Fruit fly (Drosophila melanogaster) whole organism, larva: ENCODE data around the gene Tk.

Source experiments
- noc ChIP-seq: fragments of 200-800 bp; sonication (Bioruptor generic); optimal IDR thresholded peaks from 3 replicates; lab custom pipeline; 2019; ENCODE audit warnings: missing biosample characterization, mild to moderate bottlenecking, missing genetic modification characterization, moderate library complexity

The Tk gene

DNA sequence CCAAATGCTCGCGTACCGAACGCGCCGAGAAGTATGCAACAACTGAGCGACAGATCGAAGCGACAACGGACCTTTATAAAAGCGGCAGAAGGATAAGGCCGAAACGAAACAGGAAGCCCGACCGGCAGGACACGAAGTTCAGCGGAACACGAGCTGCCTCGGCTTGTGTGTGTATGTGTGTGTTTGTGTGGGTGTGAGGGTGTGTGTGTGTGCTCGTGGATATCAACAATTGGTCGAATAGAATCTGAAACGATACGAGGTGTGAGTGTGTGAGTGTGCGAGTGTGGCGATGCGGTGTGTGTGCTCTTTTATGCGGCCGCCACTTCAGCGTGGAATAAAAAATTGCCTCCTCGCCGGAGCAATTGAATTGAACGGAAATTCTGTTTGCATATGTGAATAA, at the start of gene Tk:
Gene Tk, minus strand, starts transcription at position 57 of the 400 bp plus-strand sequence.
- TF ChIP-seq noc (tag; lab: Kevin White, UChicago), result no peak

DNA sequence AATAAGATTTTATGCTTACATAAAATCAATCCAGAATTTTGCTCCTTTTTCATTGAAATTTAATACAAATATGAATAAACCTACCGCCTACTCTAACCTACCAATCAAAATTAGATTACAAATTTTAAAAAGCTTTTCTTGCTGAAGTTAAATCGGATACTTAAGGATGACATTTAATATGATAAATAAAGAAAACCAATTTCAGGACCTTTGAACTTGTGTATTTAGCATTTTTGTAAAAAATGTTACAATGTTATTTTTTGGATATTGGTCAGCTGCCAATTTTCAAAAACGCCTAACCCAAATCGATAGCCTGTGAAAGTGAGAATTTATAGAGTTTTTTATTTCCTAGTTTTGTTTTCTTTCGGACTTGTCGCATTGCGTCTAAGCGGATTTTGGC, 43.8 kb upstream of the Tk start, which contains the start of gene CG14739:
Gene CG14739, minus strand, starts transcription at position 101 of the 400 bp plus-strand sequence.
- TF ChIP-seq noc (tag; lab: Kevin White, UChicago), result no peak

DNA sequence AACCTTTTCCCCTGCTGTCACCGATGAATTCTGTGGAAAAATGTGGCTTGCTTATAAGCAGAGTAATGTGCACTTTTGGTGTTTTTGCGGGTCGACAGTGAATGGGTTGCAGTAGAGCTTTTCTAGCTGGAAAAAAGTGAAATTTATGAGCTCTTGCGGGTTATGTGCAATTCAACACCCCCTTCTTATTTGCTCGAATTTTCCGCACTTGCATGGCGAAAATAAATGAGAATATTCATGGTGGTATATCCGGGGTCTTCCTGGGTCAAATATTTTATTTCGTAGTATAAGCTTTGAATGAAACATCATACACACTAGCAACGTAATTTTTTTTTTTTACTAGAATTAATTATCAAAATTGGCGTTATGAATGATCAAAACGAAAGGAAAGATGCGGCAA, 35.0 kb upstream of the Tk start, which contains the start of gene CG14736:
Gene CG14736, plus strand, starts transcription at position 301 of the 400 bp plus-strand sequence.
- TF ChIP-seq noc (tag; lab: Kevin White, UChicago), result no peak

- no peak for TF ChIP-seq noc (tag; lab: Kevin White, UChicago)
Observed at dm6 chr3R:12032842-12033241, 27.6 kb upstream of the Tk start, which contains the start of gene ssp5. ssp5 (plus strand) TSS chr3R:12033142.

dm6 chr3R:12031657-12032056, 26.4 kb upstream of the Tk start, which contains the start of the genes CG31358, CG42504 and CG42505:
CG31358 (minus strand) TSS chr3R:12031757.
CG42504 (minus strand) TSS chr3R:12031757.
CG42505 (minus strand) TSS chr3R:12031757.
- no peak for TF ChIP-seq noc (tag; lab: Kevin White, UChicago)

- TF ChIP-seq noc (tag; lab: Kevin White, UChicago), result no peak
Observed at dm6 chr3R:12020987-12021386, 15.7 kb upstream of the Tk start.

dm6 chr3R:12016828-12017280, 11.6 kb upstream of the Tk start, which contains the start of the genes DCAF12 and Spt3:
DCAF12 (minus strand) TSS chr3R:12017031.
Spt3 (plus strand) TSS chr3R:12017156.
- TF ChIP-seq noc (tag; lab: Kevin White, UChicago), result no peak

dm6 chr3R:12010202-12010824, 5.0 kb upstream of the Tk start, which contains the start of the genes KLHL18 and GCC185:
KLHL18 (minus strand) TSS chr3R:12010434.
GCC185 (plus strand) TSS chr3R:12010772.
- TF ChIP-seq noc (tag; lab: Kevin White, UChicago), result peak; percentile 83

DNA sequence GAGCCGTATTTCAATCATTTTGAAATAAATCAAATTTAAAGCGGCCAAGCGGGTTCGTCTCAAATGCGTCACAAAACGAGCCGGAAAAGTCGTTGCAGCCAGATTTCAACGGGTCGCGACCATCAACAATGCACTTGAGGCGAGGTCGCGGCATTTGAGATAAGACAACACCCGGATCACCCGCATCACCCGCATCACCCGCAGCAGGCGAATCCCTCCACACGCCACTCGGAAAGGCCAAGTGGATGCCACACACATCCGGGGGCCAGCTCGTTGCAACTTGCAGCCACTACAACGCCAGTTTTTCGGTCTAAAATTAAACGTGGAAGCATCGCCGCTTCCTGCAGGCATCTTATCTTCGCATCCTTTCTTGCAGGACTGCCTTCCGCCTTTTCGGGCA, 1.1 kb upstream of the Tk start:
- TF ChIP-seq noc (tag; lab: Kevin White, UChicago), result no peak

DNA sequence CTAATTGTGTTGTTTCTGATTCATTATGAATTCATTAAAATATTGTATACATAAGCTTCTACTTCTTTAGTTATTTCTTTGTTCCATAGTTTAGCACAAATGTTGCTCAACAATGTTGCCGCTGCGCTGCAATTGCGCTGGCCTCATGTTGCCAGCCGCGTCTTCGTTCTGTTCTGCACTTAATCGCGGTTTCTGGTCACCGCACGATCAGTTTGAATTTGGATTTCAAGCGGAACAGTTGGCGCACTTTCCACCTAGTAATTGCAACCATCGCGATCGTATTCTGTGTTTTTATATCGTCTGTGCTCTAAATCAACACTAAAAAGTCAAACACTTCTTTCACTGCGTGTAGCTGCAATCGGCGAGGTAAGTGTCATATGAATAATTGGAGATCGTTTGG, 6.2 kb downstream of the Tk start, which contains the start of gene Ect3:
Gene Ect3, plus strand, starts transcription at position 205 of the 400 bp plus-strand sequence.
- no peak for TF ChIP-seq noc (tag; lab: Kevin White, UChicago)

DNA sequence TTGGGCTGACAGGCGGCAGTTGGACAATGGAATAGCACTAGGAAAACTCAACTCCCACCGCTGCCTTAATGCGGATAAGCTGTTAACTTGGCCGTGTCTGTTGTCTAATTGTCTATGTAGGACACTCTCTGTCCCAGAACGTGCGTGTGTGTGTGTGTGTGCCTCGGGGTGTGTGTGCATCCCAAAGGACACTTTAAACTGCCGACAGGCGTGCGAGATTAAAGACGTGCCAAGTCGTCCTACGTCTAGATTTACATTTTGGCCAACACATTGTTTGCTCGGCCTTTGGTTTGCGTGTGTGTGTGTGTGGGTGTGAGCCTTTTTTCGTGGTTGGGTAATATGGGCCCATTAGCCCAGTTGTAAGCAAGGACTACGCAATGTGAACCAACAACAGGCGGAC, 7.1 kb downstream of the Tk start:
- no peak for TF ChIP-seq noc (tag; lab: Kevin White, UChicago)

DNA sequence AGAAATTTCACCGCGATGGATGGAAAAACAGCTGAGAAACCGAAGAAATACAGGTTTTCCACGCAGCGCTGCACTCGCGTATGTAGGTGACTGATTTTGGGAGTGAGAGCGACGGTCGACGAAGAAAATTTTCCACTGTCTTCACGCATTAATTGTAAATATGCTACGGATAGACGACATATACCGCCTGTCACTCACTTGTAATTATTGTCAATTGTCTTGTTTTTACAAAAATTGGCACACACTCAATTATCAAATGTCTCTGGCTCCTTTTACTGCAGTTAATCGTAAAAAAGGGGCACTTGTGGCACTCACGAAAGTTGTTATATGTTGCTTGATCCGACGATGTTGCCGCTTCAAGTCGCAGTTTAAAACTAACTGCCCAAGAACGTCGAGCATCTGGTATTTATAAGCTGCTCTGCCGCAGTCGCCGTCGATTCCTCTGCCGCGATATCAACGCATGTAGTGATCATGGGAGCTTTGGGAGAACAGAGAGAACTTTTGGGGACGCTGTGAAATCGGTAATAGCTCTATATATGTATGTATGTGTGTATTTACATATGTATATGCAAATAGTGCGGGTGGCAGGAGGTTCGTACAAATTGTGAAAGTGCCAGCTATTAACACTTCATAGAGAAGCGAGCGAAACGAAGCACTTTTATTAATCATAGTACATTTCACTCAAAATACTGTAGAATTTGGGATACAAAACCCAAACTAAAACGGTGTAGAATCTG, 12.2 kb downstream of the Tk start, which contains the start of gene mfas:
Gene mfas, minus strand, starts transcription at position 382 of the 737 bp plus-strand sequence.
- no peak for TF ChIP-seq noc (tag; lab: Kevin White, UChicago)

DNA sequence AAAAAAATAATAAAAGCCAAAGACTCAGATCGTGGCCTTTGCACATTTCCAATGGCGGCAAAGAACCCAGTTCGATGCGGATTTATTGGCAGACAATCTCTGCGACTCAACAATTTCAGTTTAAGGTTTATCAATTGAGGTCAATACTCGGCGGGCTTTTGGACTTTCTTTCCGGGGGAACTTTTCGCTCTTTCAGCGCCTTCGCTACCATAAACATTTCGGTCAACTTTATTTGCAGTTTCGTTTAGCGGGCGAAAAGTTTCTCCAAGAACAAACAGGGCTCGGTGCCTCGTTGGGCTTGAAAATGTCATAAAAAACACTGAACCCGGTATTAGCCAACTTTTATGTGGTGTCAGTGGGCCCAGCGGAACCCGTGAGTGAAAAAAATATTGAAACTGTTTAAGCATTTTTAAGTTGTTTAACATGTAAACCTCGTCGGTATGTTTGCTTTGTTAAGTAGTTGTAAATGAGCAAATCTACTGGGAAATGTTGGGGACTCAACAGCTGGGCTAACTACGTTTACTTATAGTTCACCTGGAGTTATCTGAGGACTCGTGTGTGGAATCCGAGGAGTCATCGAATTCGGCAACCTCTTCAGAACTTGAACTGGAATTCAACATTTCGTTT, 13.6 kb downstream of the Tk start:
- no peak for TF ChIP-seq noc (tag; lab: Kevin White, UChicago)

DNA sequence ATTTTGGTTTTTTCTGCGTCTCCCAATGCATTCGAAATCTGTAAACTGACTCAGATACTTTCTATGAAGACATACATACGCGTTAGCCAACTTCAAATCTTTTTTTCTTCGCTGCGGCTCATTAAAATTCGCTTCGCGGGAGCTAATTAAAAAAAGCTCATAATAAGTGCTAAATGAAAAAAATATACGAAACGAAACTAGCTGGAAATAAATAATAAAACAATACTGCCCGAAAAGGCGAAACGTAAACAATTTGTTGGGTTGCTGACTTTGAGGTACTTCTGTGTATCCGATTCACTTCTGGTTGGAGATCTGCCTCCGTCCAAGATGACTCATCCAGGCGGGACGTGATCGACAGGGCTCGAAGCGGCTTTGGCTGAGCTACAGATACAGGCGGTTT, 15.3 kb downstream of the Tk start:
- TF ChIP-seq noc (tag; lab: Kevin White, UChicago), result no peak

DNA sequence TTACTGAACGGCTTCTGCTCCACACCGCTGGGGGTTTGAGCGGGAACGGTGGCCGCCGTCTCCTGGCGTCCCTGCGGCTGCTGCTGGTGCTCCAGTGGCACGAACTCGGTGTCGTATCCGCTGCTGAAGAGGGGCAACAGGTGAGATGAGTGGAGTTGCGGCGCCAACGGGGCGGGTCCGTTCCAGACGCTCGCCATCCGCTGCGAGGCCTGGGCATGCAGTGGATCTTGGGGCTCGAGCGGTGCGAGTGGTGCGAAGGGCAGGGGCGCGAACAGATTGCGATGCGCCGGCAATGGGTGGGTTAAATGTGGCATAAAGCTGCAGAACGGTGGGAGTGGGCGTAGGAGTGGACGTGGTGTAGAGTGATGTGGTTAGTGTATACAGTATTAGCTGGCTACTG, 16.1 kb downstream of the Tk start:
- TF ChIP-seq noc (tag; lab: Kevin White, UChicago), result no peak

DNA sequence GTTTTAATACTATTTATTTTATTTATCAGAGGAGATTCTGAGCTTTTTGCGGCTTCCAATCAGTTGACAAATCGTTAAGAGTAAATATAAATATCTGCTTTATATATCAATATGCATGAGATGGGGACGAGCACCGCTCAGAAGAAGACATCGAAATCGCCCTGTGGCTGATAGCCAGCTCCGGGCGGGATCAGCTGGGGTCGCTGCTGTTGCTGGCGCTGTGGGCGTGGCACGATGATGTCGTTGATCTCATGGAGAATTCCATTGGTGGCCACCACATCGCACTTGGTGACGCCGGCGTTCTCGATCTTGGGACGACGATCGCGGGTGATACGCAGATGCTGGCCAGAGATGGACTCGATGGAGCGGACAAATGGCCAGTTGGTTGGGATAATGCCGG, 20.4 kb downstream of the Tk start:
- TF ChIP-seq noc (tag; lab: Kevin White, UChicago), result no peak
